Worm (Caenorhabditis elegans) whole organism, mixed stage, embryonic: ENCODE results near the gene F10C5.3.

Experiments
- M03D4.4 ChIP-seq: sonication (generic microtip); optimal IDR thresholded peaks from 2 replicates; lab custom pipeline; 2017; ENCODE audit warnings: mild to moderate bottlenecking, missing genetic modification characterization, missing compliant biosample characterization
- ceh-43 ChIP-seq: fragments of 200-800 bp; sonication (Bioruptor generic); optimal IDR thresholded peaks from 2 replicates; lab custom pipeline; 2018; ENCODE audit warnings: mild to moderate bottlenecking, missing genetic modification characterization, moderate library complexity, missing compliant biosample characterization
- ceh-83 ChIP-seq: fragments of 200-800 bp; sonication (Bioruptor generic); optimal IDR thresholded peaks from 2 replicates; lab custom pipeline; 2018; ENCODE audit warnings: mild to moderate bottlenecking, missing genetic modification characterization, missing compliant biosample characterization
- ces-1 ChIP-seq: fragments of 150-350 bp; optimal IDR thresholded peaks from 2 replicates; lab custom pipeline; 2014; ENCODE audit warnings: missing biosample characterization, missing genetic modification reagents, missing genetic modification characterization
- drap-1 ChIP-seq: fragments of 200-800 bp; sonication (Bioruptor generic); optimal IDR thresholded peaks from 3 replicates; lab custom pipeline; 2018; ENCODE audit warnings: mild to moderate bottlenecking, missing genetic modification characterization, missing compliant biosample characterization
- elt-1 ChIP-seq: sonication (generic microtip); optimal IDR thresholded peaks from 2 replicates; lab custom pipeline; 2017; ENCODE audit warnings: missing genetic modification characterization, mild to moderate bottlenecking, missing compliant biosample characterization, antibody characterized with exemption, moderate library complexity, borderline replicate concordance; ENCODE audit not compliant: insufficient read depth
- elt-3 ChIP-seq: fragments of 150-350 bp; optimal IDR thresholded peaks from 2 replicates; lab custom pipeline; 2014; ENCODE audit warnings: missing biosample characterization, missing genetic modification characterization
- ham-2 ChIP-seq: fragments of 200-800 bp; sonication (Bioruptor generic); optimal IDR thresholded peaks from 2 replicates; lab custom pipeline; 2018; ENCODE audit warnings: mild to moderate bottlenecking, missing genetic modification characterization, missing compliant biosample characterization
- lin-13 ChIP-seq: fragments of 150-350 bp; optimal IDR thresholded peaks from 2 replicates; lab custom pipeline; 2014; ENCODE audit warnings: missing biosample characterization, missing genetic modification characterization
- lin-32 ChIP-seq: fragments of 200-800 bp; sonication (Bioruptor generic); optimal IDR thresholded peaks from 2 replicates; lab custom pipeline; 2018; ENCODE audit warnings: mild to moderate bottlenecking, missing genetic modification characterization, missing compliant biosample characterization
- mab-5 ChIP-seq: fragments of 150-350 bp; optimal IDR thresholded peaks from 2 replicates; lab custom pipeline; 2014; ENCODE audit warnings: missing biosample characterization, missing genetic modification characterization
- mep-1 ChIP-seq: fragments of 150-350 bp; optimal IDR thresholded peaks from 2 replicates; lab custom pipeline; 2017; ENCODE audit warnings: missing biosample characterization, missing genetic modification reagents, missing genetic modification characterization, inconsistent platforms
- mls-2 ChIP-seq: sonication (generic microtip); optimal IDR thresholded peaks from 2 replicates; lab custom pipeline; 2016; ENCODE audit warnings: mild to moderate bottlenecking, missing genetic modification characterization, moderate library complexity, missing compliant biosample characterization
- nhr-12 ChIP-seq: fragments of 150-350 bp; optimal IDR thresholded peaks from 2 replicates; lab custom pipeline; 2014; ENCODE audit warnings: missing biosample characterization, missing genetic modification characterization
- nhr-2 ChIP-seq: fragments of 150-350 bp; optimal IDR thresholded peaks from 2 replicates; lab custom pipeline; 2014; ENCODE audit warnings: missing biosample characterization, missing genetic modification characterization
- nhr-28 ChIP-seq: fragments of 150-350 bp; optimal IDR thresholded peaks from 2 replicates; lab custom pipeline; 2014; ENCODE audit warnings: missing biosample characterization, missing genetic modification characterization
- nhr-76 ChIP-seq: sonication (generic microtip); optimal IDR thresholded peaks from 2 replicates; lab custom pipeline; 2017; ENCODE audit warnings: missing biosample characterization, missing genetic modification characterization
- sem-2 ChIP-seq: fragments of 200-800 bp; sonication (Bioruptor generic); optimal IDR thresholded peaks from 2 replicates; lab custom pipeline; 2018; ENCODE audit warnings: mild to moderate bottlenecking, missing genetic modification characterization, missing compliant biosample characterization
- sptf-1 ChIP-seq: sonication (generic microtip); optimal IDR thresholded peaks from 2 replicates; lab custom pipeline; 2017; ENCODE audit warnings: mild to moderate bottlenecking, missing genetic modification characterization, moderate library complexity, missing compliant biosample characterization
- tbx-8 ChIP-seq: fragments of 200-800 bp; sonication (Bioruptor generic); optimal IDR thresholded peaks from 2 replicates; lab custom pipeline; 2018; ENCODE audit warnings: mild to moderate bottlenecking, missing genetic modification characterization, moderate library complexity, missing compliant biosample characterization
- unc-120 ChIP-seq: sonication (generic microtip); optimal IDR thresholded peaks from 2 replicates; lab custom pipeline; 2017; ENCODE audit warnings: missing genetic modification characterization, missing compliant biosample characterization; ENCODE audit not compliant: poor library complexity, severe bottlenecking
- unc-39 ChIP-seq: fragments of 150-350 bp; optimal IDR thresholded peaks from 2 replicates; lab custom pipeline; 2014; ENCODE audit warnings: missing biosample characterization, missing genetic modification characterization
- unc-62 ChIP-seq: fragments of 150-350 bp; optimal IDR thresholded peaks from 2 replicates; lab custom pipeline; 2014; ENCODE audit warnings: missing biosample characterization, missing genetic modification reagents, missing genetic modification characterization
- zip-8 ChIP-seq: fragments of 150-350 bp; optimal IDR thresholded peaks from 2 replicates; lab custom pipeline; 2014; ENCODE audit warnings: missing biosample characterization, missing genetic modification characterization
- ztf-11 ChIP-seq: fragments of 150-350 bp; optimal IDR thresholded peaks from 2 replicates; lab custom pipeline; 2014; ENCODE audit warnings: missing biosample characterization, missing genetic modification characterization

The F10C5.3 gene

DNA sequence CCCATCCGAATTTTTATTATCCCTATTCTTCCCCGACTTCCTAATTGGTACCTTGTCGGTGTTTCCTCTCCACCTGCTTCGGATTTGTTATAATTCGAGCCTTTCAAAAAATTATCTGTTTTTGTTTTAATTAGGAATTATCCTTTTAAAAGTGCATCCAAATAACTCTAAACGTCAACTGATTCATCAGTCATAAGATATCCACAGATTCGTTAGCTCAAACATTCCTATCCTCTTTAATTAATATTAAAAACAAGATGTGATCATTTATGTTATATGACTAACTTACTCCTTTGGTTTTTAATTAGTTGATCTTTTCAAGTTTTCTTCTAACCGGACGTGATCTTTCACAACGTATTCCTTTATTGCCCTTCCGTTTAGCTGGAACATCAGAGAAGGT, 36.8 kb upstream of the F10C5.3 start:
- TF ChIP-seq mab-5 (tag; lab: Kevin White, UChicago) (no peak), unc-62 (GFP tag; lab: Kevin White, UChicago) (no peak), ztf-11 (tag; lab: Kevin White, UChicago) (no peak), M03D4.4 (no peak), elt-3 (no peak), zip-8 (no peak), sem-2 (GFP tag; lab: Kevin White, UChicago) (no peak), tbx-8 (no peak), lin-13 (no peak)
- TF ChIP-seq, all 35 proteins: peak for 0

DNA sequence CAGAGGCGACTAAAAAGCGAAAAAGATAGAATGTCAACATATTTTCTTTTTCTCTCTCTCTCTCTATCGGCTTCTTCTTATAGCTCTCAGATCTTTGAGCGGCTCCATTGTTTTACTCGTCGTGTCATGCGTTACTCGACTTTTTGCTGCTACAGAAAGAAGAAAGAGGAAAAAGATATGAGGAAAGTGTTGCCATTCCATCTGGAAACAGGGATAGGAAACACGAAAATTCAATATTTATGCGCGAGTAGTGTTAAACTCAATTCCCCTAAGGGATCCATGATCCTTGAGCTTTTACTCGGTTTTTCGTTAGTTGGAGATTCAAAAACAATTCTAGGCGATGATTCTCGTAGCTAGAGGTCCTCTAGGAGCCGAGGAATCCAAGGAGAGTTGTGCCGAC, 27.9 kb upstream of the F10C5.3 start:
- peak; percentile 16 for TF ChIP-seq ces-1 (GFP tag; lab: Kevin White, UChicago)
- TF ChIP-seq mab-5 (tag; lab: Kevin White, UChicago): no peak

- TF ChIP-seq mep-1 (tag; lab: Kevin White, UChicago): no peak
- TF ChIP-seq lin-32 (GFP tag; lab: Kevin White, UChicago): no peak
- no peak for TF ChIP-seq sptf-1 (tag; lab: Kevin White, UChicago)
- TF ChIP-seq nhr-28 (tag; lab: Kevin White, UChicago): no peak
- no peak for TF ChIP-seq nhr-12 (tag; lab: Kevin White, UChicago)
- no peak for TF ChIP-seq nhr-76 (tag; lab: Kevin White, UChicago)
Measured at ce11 chrIII:463711-464110, 20.0 kb upstream of the F10C5.3 start, which contains the start of gene Y55B1BR.6. Y55B1BR.6 (minus strand) TSS chrIII:463811.

- TF ChIP-seq ces-1 (GFP tag; lab: Kevin White, UChicago): peak; percentile 25
- no peak for TF ChIP-seq mab-5 (tag; lab: Kevin White, UChicago)
Measured at ce11 chrIII:471644-472401, 11.8 kb upstream of the F10C5.3 start, which contains the start of the genes magu-1 and nemp-1. magu-1 (minus strand) TSS chrIII:471702. nemp-1 (plus strand) TSS chrIII:472317.

- no peak for TF ChIP-seq unc-39 (tag; lab: Kevin White, UChicago)
- no peak for TF ChIP-seq M03D4.4
- TF ChIP-seq elt-1 (tag; lab: Kevin White, UChicago): no peak
- no peak for TF ChIP-seq elt-3
- no peak for TF ChIP-seq nhr-2 (tag; lab: Kevin White, UChicago)
Measured at ce11 chrIII:475154-475553, 8.5 kb upstream of the F10C5.3 start, which contains the start of gene mat-3. mat-3 (plus strand) TSS chrIII:475454.

DNA sequence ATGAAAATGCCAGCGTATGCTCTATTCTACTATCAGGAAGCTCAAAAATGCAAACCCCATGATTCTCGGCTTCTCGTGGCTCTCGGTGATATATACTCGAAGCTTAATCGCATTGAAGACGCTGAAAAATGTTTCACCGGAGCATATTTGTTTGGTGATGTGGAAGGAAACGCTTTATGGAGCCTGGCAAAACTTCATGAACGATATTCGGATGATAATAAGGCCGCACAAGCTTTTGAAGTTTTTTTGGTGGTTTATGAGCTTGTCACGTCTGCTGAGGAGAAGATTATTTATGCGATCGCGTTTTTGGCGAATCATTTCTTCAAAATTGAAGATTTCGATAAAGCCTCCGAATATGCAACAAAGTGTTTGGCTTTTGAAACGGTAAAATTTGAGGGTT, 2.4 kb upstream of the F10C5.3 start:
- no peak for TF ChIP-seq lin-13
- no peak for TF ChIP-seq lin-32 (GFP tag; lab: Kevin White, UChicago)
- TF ChIP-seq sem-2 (GFP tag; lab: Kevin White, UChicago): no peak
- TF ChIP-seq elt-3: no peak
- TF ChIP-seq unc-120: no peak
- TF ChIP-seq ham-2 (GFP tag; lab: Kevin White, UChicago): no peak
- TF ChIP-seq, all 35 proteins: peak for 0

DNA sequence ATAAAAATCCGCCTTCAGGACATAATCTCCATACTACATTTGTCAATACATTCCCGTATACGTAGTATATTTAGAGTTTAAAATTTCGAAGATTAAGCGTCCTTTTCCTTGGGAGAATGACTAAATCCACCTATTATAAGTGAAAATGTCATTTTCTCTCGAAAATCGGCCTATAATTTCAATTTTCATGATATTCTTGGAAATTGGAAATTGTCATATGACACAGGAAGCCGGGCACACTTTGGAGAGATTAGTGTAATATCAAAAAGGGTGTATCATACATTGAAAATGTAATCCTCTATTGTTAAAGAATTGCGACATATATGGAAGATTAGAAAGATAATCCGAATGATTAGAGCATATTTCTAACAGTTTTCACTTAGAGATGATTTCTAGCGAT, 929 bp upstream of the F10C5.3 start:
- TF ChIP-seq ceh-83 (no peak), lin-13 (no peak), drap-1 (GFP tag; lab: Kevin White, UChicago) (no peak), nhr-2 (tag; lab: Kevin White, UChicago) (no peak), elt-1 (tag; lab: Kevin White, UChicago) (no peak), tbx-8 (no peak)
- TF ChIP-seq, all 35 proteins: peak for 0

ce11 chrIII:486077-486597, 2.5 kb downstream of the F10C5.3 start, which contains the start of gene nlp-32:
nlp-32 (minus strand) TSS chrIII:486547.
- no peak for TF ChIP-seq mls-2 (tag; lab: Kevin White, UChicago)
- no peak for TF ChIP-seq nhr-28 (tag; lab: Kevin White, UChicago)
- no peak for TF ChIP-seq unc-39 (tag; lab: Kevin White, UChicago)
- no peak for TF ChIP-seq ces-1 (GFP tag; lab: Kevin White, UChicago)
- TF ChIP-seq ceh-43 (GFP tag; lab: Kevin White, UChicago): no peak
- TF ChIP-seq ham-2 (GFP tag; lab: Kevin White, UChicago): no peak
